Fruit fly (Drosophila melanogaster): ENCODE results near the gene Ref1.
A peak's percentile ranks its signal among the peaks of the same experiment; 100 is the strongest.

Ref1 gene

DNA sequence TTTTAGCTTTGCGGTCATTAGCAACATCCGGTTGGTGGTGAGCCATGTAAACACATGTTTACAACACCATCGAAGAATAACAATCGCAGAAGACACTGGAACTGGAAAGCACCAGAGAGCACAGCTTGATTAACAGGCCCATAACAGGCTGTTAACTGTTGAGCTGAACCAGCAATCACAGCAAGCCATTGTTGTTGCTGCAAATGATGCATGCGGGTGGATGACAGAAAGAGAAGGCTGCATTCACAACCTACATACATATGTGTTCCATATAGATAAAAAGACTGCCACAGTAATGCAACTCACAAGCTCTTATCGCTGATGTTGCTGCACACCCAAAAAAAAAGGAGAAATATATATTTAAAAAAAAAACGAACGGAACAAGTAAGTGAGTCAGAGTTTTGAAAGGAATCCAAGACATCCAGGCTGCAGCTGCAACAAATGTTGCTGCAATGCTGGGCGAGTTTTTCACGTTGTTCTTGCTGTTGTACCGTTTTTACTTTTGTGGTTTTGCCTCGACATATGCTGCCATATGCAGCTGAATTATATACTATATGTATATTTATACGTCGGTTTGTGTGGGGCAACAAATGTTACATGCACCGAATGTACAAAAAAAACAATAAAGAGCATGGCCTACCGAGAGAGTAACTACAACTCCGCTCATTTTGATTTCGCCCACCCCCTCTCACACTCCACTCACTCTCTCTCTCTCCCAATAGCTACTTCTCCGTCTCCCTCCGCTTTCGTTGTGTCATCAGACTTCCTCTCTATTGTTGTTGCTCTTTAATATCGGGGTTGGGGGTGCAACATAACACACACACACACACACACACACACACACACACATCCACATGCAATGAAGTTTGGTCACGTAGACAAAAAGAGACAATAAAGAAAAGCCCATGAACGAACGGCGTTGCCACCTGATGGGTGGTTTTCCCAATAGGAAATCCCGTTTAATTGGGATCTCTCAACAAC lies 23.0 kb upstream of the Ref1 start:
- TF ChIP-seq rn (GFP tag; IDR thresholded peaks at IDR 0.05) (no peak), CG10348 (GFP tag; IDR thresholded peaks at IDR 0.05) (no peak), Snoo (tag; optimal IDR thresholded peaks at IDR 0.05) (no peak), CG13204 (GFP tag; optimal IDR thresholded peaks at IDR 0.05) (peak; percentile 10), CG4496 (GFP tag; IDR thresholded peaks at IDR 0.05) (peak; percentile 66; the same call in 2 of the 3 replicates), CG8301 (tag; optimal IDR thresholded peaks at IDR 0.05) (peak; percentile 2), D1 (tag; optimal IDR thresholded peaks at IDR 0.05) (no peak), Pif1A (GFP tag; optimal IDR thresholded peaks at IDR 0.05) (peak; percentile 21), fd96Ca (GFP tag; IDR thresholded peaks at IDR 0.05) (peak; percentile 59; the same call in 2 of the 3 replicates), CG9948 (tag; optimal IDR thresholded peaks at IDR 0.05) (no peak), CG17806 (tag; optimal IDR thresholded peaks at IDR 0.05) (no peak), CG32121 (GFP tag; IDR thresholded peaks at IDR 0.05) (peak; percentile 58), Pif1B (GFP tag; optimal IDR thresholded peaks at IDR 0.05) (no peak), EcR (GFP tag; optimal IDR thresholded peaks at IDR 0.05) (peak; percentile 71), Ets98B (GFP tag; IDR thresholded peaks at IDR 0.05) (peak; percentile 71), CG34367 (tag; optimal IDR thresholded peaks at IDR 0.05) (no peak), gl (tag; optimal IDR thresholded peaks at IDR 0.05) (no peak), CG8159 (tag; optimal IDR thresholded peaks at IDR 0.05) (peak; percentile 17), CG15710 (tag; optimal IDR thresholded peaks at IDR 0.05) (no peak), CG14655 (GFP tag; optimal IDR thresholded peaks at IDR 0.05) (no peak), CG12605 (GFP tag; IDR thresholded peaks at IDR 0.05) (peak; percentile 42; the same call in 1 of the 2 replicates)

dm6 chr3R:7094368-7094767 lies 14.2 kb upstream of the Ref1 start:
- TF ChIP-seq rn (GFP tag; IDR thresholded peaks at IDR 0.05) (no peak), CG9948 (tag; optimal IDR thresholded peaks at IDR 0.05) (no peak), CG4496 (GFP tag; IDR thresholded peaks at IDR 0.05) (no peak), CG13204 (GFP tag; optimal IDR thresholded peaks at IDR 0.05) (no peak), CG17806 (tag; optimal IDR thresholded peaks at IDR 0.05) (no peak), CG14655 (GFP tag; optimal IDR thresholded peaks at IDR 0.05) (no peak), CG8159 (tag; optimal IDR thresholded peaks at IDR 0.05) (no peak), CG12605 (GFP tag; IDR thresholded peaks at IDR 0.05) (no peak), Snoo (tag; optimal IDR thresholded peaks at IDR 0.05) (no peak), Ets98B (GFP tag; IDR thresholded peaks at IDR 0.05) (no peak), CG15710 (tag; optimal IDR thresholded peaks at IDR 0.05) (no peak), CG32121 (GFP tag; IDR thresholded peaks at IDR 0.05) (no peak), gl (tag; optimal IDR thresholded peaks at IDR 0.05) (no peak), Pif1B (GFP tag; optimal IDR thresholded peaks at IDR 0.05) (no peak)

dm6 chr3R:7093592-7093991 lies 13.4 kb upstream of the Ref1 start:
- TF ChIP-seq CG4496 (GFP tag; IDR thresholded peaks at IDR 0.05) = 0 out of 3 replicates have a peak, but pooled peaks have one; percentile 11
- no peak for TF ChIP-seq CG32121 (GFP tag; IDR thresholded peaks at IDR 0.05)
- TF ChIP-seq CG34367 (tag; optimal IDR thresholded peaks at IDR 0.05) = no peak
- 0 out of 2 replicates have a peak, but pooled peaks have one; percentile 21 for TF ChIP-seq CG12605 (GFP tag; IDR thresholded peaks at IDR 0.05)
- TF ChIP-seq Pif1B (GFP tag; optimal IDR thresholded peaks at IDR 0.05) = peak; percentile 8
- TF ChIP-seq fd96Ca (GFP tag; IDR thresholded peaks at IDR 0.05) = no peak
- TF ChIP-seq Snoo (tag; optimal IDR thresholded peaks at IDR 0.05) = peak; percentile 6
- peak; percentile 31 for TF ChIP-seq CG8159 (tag; optimal IDR thresholded peaks at IDR 0.05)
- no peak for TF ChIP-seq CG17806 (tag; optimal IDR thresholded peaks at IDR 0.05)
- TF ChIP-seq CG15710 (tag; optimal IDR thresholded peaks at IDR 0.05) = peak; percentile 27

DNA sequence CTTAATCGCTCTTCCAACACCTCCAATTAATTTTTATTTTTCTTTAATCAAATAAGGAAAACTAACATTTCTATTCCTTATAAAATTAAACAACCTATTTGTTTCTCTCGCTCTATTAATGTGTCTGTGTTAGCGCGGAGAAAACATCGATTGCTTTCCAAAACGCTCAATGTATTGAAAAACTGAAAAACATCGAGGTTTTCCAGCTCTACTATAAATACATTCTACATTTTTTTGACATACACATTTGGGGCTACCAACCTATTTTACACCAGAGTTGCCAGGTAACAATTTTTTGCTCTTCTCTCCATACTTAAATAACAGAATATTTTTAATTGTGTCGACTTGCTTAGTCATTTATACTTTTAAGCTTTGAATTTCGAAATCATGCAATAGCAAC lies 11.7 kb upstream of the Ref1 start:
- TF ChIP-seq CG9948 (tag; optimal IDR thresholded peaks at IDR 0.05) (no peak), Snoo (tag; optimal IDR thresholded peaks at IDR 0.05) (no peak), Pif1A (GFP tag; optimal IDR thresholded peaks at IDR 0.05) (no peak), CG4496 (GFP tag; IDR thresholded peaks at IDR 0.05) (no peak), rn (GFP tag; IDR thresholded peaks at IDR 0.05) (no peak), Ets98B (GFP tag; IDR thresholded peaks at IDR 0.05) (no peak), CG34367 (tag; optimal IDR thresholded peaks at IDR 0.05) (no peak), CG13204 (GFP tag; optimal IDR thresholded peaks at IDR 0.05) (no peak), EcR (GFP tag; optimal IDR thresholded peaks at IDR 0.05) (no peak), CG15710 (tag; optimal IDR thresholded peaks at IDR 0.05) (no peak)

- TF ChIP-seq CG17806 (tag; optimal IDR thresholded peaks at IDR 0.05) = peak; percentile 5
- peak; percentile 6 for TF ChIP-seq Pif1A (GFP tag; optimal IDR thresholded peaks at IDR 0.05)
- no peak for TF ChIP-seq CG14655 (GFP tag; optimal IDR thresholded peaks at IDR 0.05)
- peak; percentile 10 for TF ChIP-seq CG15710 (tag; optimal IDR thresholded peaks at IDR 0.05)
- peak; percentile 14; the same call in 1 of the 2 replicates for TF ChIP-seq CG32121 (GFP tag; IDR thresholded peaks at IDR 0.05)
Observed at dm6 chr3R:7090337-7090830, 10.2 kb upstream of the Ref1 start.

All from whole organism, pupa.